Worm (Caenorhabditis elegans): ENCODE results near the gene ddn-2.

Gene ddn-2

ce11 chrII:12944587-12945126 lies 35.8 kb downstream of the ddn-2 start (continued):
- TF ChIP-seq nfya-1 (tag; optimal IDR thresholded peaks at IDR 0.05; ENCODE audit: insufficient read depth) (peak; percentile 88), eor-1 (tag; optimal IDR thresholded peaks at IDR 0.05) (no peak), R02D3.7 (tag; optimal IDR thresholded peaks at IDR 0.05) (peak; percentile 81), lin-15B (tag; optimal IDR thresholded peaks at IDR 0.05) (peak; percentile 72), aly-2 (tag; optimal IDR thresholded peaks at IDR 0.05) (peak; percentile 94), nhr-237 (tag; optimal IDR thresholded peaks at IDR 0.05) (no peak), hmg-11 (tag; optimal IDR thresholded peaks at IDR 0.05) (peak; percentile 96)

DNA sequence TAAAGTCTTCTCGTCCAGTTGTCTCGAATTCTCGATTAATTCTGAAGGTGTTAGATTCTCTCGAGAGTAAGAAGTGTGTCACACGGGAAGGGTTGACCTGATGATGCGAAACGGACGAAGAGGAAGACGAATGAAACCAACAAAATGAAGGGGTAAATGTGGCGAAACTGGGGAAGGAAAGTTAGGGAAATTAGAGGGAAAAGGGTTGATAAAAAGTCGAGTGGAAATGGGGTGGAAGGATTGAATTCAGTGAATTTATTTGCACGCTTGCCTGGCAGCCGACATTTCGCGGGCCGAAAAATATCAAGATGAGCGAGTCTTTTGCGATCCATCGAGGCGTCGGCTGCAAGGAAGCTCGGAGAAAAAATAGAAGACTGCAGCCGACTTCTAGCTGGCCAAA lies 39.3 kb downstream of the ddn-2 start, which contains the start of gene F58G1.7:
Gene F58G1.7 (minus strand): TSS at position 101 of the 400 bp plus-strand sequence.
- TF ChIP-seq ceh-16 (tag; optimal IDR thresholded peaks at IDR 0.05) = no peak
- TF ChIP-seq ceh-82 (tag; optimal IDR thresholded peaks at IDR 0.05) = no peak
- no peak for TF ChIP-seq nhr-28 (tag; optimal IDR thresholded peaks at IDR 0.05)
- no peak for TF ChIP-seq nfya-1 (tag; optimal IDR thresholded peaks at IDR 0.05; ENCODE audit: insufficient read depth)

DNA sequence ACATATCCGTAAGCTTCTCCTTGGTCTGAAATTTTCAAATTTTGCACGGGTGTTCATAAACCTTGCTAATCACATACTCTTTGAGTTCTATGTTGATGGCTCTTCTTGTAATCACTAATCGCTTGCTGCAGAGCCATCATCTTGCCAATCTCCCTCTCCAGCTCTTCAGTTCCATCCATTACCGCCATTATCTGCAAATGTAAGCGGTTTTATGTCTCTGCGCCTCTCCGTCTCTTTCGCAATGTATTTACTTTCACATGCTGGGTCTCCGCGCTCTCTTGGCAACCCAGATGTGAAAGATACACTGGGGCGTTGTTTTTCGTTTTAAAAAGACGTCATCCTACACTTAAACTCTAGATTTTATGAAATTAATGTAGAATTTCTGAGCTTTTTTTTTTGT lies 44.4 kb downstream of the ddn-2 start:
- peak; percentile 61 for TF ChIP-seq pha-4 (tag; optimal IDR thresholded peaks at IDR 0.05)
- TF ChIP-seq nfya-1 (tag; optimal IDR thresholded peaks at IDR 0.05; ENCODE audit: insufficient read depth) = peak; percentile 66
- TF ChIP-seq lsy-12 (tag; optimal IDR thresholded peaks at IDR 0.05) = no peak
- TF ChIP-seq nhr-11 (tag; optimal IDR thresholded peaks at IDR 0.05) = no peak
- no peak for TF ChIP-seq nhr-237 (tag; optimal IDR thresholded peaks at IDR 0.05)
- TF ChIP-seq nhr-25 (tag; optimal IDR thresholded peaks at IDR 0.05) = no peak
- TF ChIP-seq lin-15B (tag; optimal IDR thresholded peaks at IDR 0.05) = peak; percentile 9
- no peak for TF ChIP-seq nhr-23 (tag; optimal IDR thresholded peaks at IDR 0.05)
- no peak for TF ChIP-seq fos-1 (tag; optimal IDR thresholded peaks at IDR 0.05)
- no peak for TF ChIP-seq mml-1 (tag; optimal IDR thresholded peaks at IDR 0.05)
- peak; percentile 52 for TF ChIP-seq snpc-4 (tag; optimal IDR thresholded peaks at IDR 0.05)
- TF ChIP-seq eor-1 (tag; optimal IDR thresholded peaks at IDR 0.05) = no peak
- no peak for TF ChIP-seq egl-27 (tag; optimal IDR thresholded peaks at IDR 0.05)
- no peak for TF ChIP-seq daf-12 (tag; optimal IDR thresholded peaks at IDR 0.05)
- no peak for TF ChIP-seq fkh-2 (tag; optimal IDR thresholded peaks at IDR 0.05)
- no peak for TF ChIP-seq ZK546.5 (tag; optimal IDR thresholded peaks at IDR 0.05)
- no peak for TF ChIP-seq elt-1 (tag; optimal IDR thresholded peaks at IDR 0.05)
- peak; percentile 79 for TF ChIP-seq egl-5 (tag; optimal IDR thresholded peaks at IDR 0.05)
- no peak for TF ChIP-seq nhr-67 (tag; optimal IDR thresholded peaks at IDR 0.05)
- TF ChIP-seq unc-39 (tag; optimal IDR thresholded peaks at IDR 0.05) = no peak
- TF ChIP-seq nhr-77 (tag; optimal IDR thresholded peaks at IDR 0.05) = no peak
- TF ChIP-seq mdl-1 (tag; optimal IDR thresholded peaks at IDR 0.05) = no peak
- peak; percentile 35 for TF ChIP-seq ceh-28 (tag; optimal IDR thresholded peaks at IDR 0.05)
- TF ChIP-seq elt-2 (tag; optimal IDR thresholded peaks at IDR 0.05) = peak; percentile 29
- TF ChIP-seq ama-1 (optimal IDR thresholded peaks at IDR 0.05) = no peak
- TF ChIP-seq ceh-16 (tag; optimal IDR thresholded peaks at IDR 0.05) = no peak
- TF ChIP-seq lin-39 (tag; optimal IDR thresholded peaks at IDR 0.05) = peak; percentile 63

- TF ChIP-seq ceh-9 (tag; optimal IDR thresholded peaks at IDR 0.05) (no peak), jun-1 (tag; optimal IDR thresholded peaks at IDR 0.05) (no peak), ama-1 (optimal IDR thresholded peaks at IDR 0.05) (no peak), nhr-76 (tag; optimal IDR thresholded peaks at IDR 0.05) (no peak), nhr-23 (tag; optimal IDR thresholded peaks at IDR 0.05) (no peak), lin-39 (tag; optimal IDR thresholded peaks at IDR 0.05) (no peak), daf-12 (tag; optimal IDR thresholded peaks at IDR 0.05) (no peak), ZK546.5 (tag; optimal IDR thresholded peaks at IDR 0.05) (no peak)
These were observed 45.8 kb downstream of the ddn-2 start, which contains the start of the genes Y38F1A.1 and Y38F1A.2 for ce11 chrII:12954670-12955069. Gene Y38F1A.1, minus strand, starts transcription at chrII:12954770. Gene Y38F1A.2, plus strand, starts transcription at chrII:12954958.

Measured in whole organism, L3 larva.